Worm (Caenorhabditis elegans) whole organism, young adult: ENCODE measurements around the gene Y43F8B.3.

Source experiments
- C06A6.2 ChIP-seq: fragments of 200-800 bp; sonication (Bioruptor generic); conservative IDR thresholded peaks from 2 replicates; pipeline ENCODE4 v1.3.6; 2022; ENCODE audit warnings: missing genetic modification characterization, missing compliant biosample characterization
- ZK185.1 ChIP-seq: sonication (generic microtip); optimal IDR thresholded peaks from 2 replicates; lab custom pipeline; 2016; ENCODE audit warnings: mild to moderate bottlenecking, missing genetic modification characterization, missing compliant biosample characterization; ENCODE audit not compliant: poor library complexity, severe bottlenecking
- ama-1 ChIP-seq, 3 experiments: fragments of 150-350 bp in 1 of 3; sonication (generic microtip) in 2 of 3; optimal IDR thresholded peaks; 2 replicates each; lab custom pipeline; 2014 to 2018; ENCODE audit warnings: missing biosample characterization in 2 of 3, missing genetic modification characterization in 2 of 3, missing genetic modification reagents in 2 of 3
- ccch-3 ChIP-seq: fragments of 200-800 bp; sonication (Bioruptor generic); optimal IDR thresholded peaks from 2 replicates; lab custom pipeline; 2018; ENCODE audit warnings: mild to moderate bottlenecking, missing genetic modification characterization, missing compliant biosample characterization
- dpl-1 ChIP-seq: fragments of 150-350 bp; optimal IDR thresholded peaks from 2 replicates; lab custom pipeline; 2014; ENCODE audit warnings: missing biosample characterization, missing genetic modification reagents, missing genetic modification characterization
- lin-35 ChIP-seq, 3 experiments: fragments of 150-350 bp in 2 of 3; sonication (generic microtip) in 1 of 3; optimal IDR thresholded peaks; 2 replicates each; lab custom pipeline; 2014 to 2018; ENCODE audit warnings: missing biosample characterization in 3 of 3, missing genetic modification characterization in 3 of 3, missing genetic modification reagents in 3 of 3
- nhr-179 ChIP-seq: sonication (generic microtip); optimal IDR thresholded peaks from 2 replicates; lab custom pipeline; 2016; ENCODE audit warnings: mild to moderate bottlenecking, missing genetic modification characterization, missing compliant biosample characterization
- unc-130 ChIP-seq: sonication (generic microtip); optimal IDR thresholded peaks from 2 replicates; lab custom pipeline; 2016; ENCODE audit warnings: missing genetic modification reagents, missing genetic modification characterization, missing compliant biosample characterization

DNA sequence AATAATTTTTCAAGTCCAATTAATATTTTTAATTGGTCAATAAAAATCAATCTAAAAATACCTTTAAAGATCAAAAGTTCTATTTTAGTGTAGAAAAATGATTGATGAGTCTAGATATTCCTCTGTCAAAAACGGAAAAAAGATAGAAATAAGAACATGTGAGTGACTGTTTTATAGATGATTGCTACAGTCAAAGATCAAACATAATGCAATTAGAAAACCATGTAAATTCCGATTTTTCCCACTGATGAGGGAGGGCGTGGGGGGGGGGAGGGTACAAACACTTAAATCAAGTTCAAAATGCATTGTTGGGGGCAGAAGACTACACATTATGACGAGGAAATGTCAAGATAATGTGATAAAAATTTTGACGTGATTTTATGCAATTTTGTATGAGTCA is 23.3 kb downstream of the Y43F8B.3 start:
- TF ChIP-seq ama-1 (optimal IDR thresholded peaks at IDR 0.05; lab: Kevin White, UChicago) (no peak), ama-1 (GFP tag; optimal IDR thresholded peaks at IDR 0.05; lab: Kevin White, UChicago) (no peak), lin-35 (GFP tag; optimal IDR thresholded peaks at IDR 0.05; lab: Kevin White, UChicago) (no peak), dpl-1 (no peak), C06A6.2 (GFP tag; lab: Robert Waterston, UW) (no peak), unc-130 (GFP tag; lab: Kevin White, UChicago) (no peak), nhr-179 (tag; lab: Kevin White, UChicago) (no peak), ZK185.1 (tag; lab: Kevin White, UChicago) (no peak), ccch-3 (no peak)
